Worm (Caenorhabditis elegans) whole organism, late embryonic: Measurements from ENCODE around the gene K01A2.6.

Source experiments
- ama-1 ChIP-seq: fragments of 150-350 bp; optimal IDR thresholded peaks from 2 replicates; lab custom pipeline; 2014
- ceh-19 ChIP-seq: fragments of 200-800 bp; sonication (Bioruptor generic); optimal IDR thresholded peaks from 2 replicates; lab custom pipeline; 2018; ENCODE audit warnings: mild to moderate bottlenecking, missing genetic modification characterization, missing compliant biosample characterization
- dmd-4 ChIP-seq: sonication (generic microtip); optimal IDR thresholded peaks from 2 replicates; lab custom pipeline; 2016; ENCODE audit warnings: borderline replicate concordance, missing genetic modification characterization, missing compliant biosample characterization
- nhr-11 ChIP-seq: fragments of 150-350 bp; optimal IDR thresholded peaks from 2 replicates; lab custom pipeline; 2014; ENCODE audit warnings: missing biosample characterization, missing genetic modification characterization
- sox-2 ChIP-seq: fragments of 200-800 bp; sonication (Bioruptor generic); IDR thresholded peaks from 2 replicates; pipeline ENCODE4 v1.3.6; 2022; ENCODE audit warnings: missing genetic modification reagents, missing genetic modification characterization, missing compliant biosample characterization
- tbx-2 ChIP-seq: sonication (generic microtip); optimal IDR thresholded peaks from 2 replicates; lab custom pipeline; 2016; ENCODE audit warnings: missing genetic modification characterization, missing compliant biosample characterization

ce11 chrII:257519-257918, 42.3 kb upstream of the K01A2.6 start, which contains the start of gene cat-2:
- no peak for TF ChIP-seq ceh-19 (GFP tag; lab: Kevin White, UChicago)
- TF ChIP-seq sox-2 (GFP tag; lab: Robert Waterston, UW), result no peak
- no peak for TF ChIP-seq dmd-4
- no peak for TF ChIP-seq ama-1 (lab: Kevin White, UChicago)
- no peak for TF ChIP-seq tbx-2 (tag; lab: Kevin White, UChicago)
- no peak for TF ChIP-seq nhr-11 (tag; lab: Kevin White, UChicago)
